Fruit fly (Drosophila melanogaster) whole organism, embryonic: Measurements from ENCODE around the gene Acn.

Source experiments
- ATbp ChIP-seq: fragments of 200-800 bp; sonication (Bioruptor generic); optimal IDR thresholded peaks from 2 replicates; lab custom pipeline; 2017; ENCODE audit warnings: missing biosample characterization, mild to moderate bottlenecking, missing genetic modification characterization, missing genetic modification reagents
- Bgb ChIP-seq: fragments of 200-800 bp; sonication (Bioruptor generic); IDR thresholded peaks from 2 replicates; pipeline ENCODE4 v1.3.6; 2022; ENCODE audit warnings: missing biosample characterization, missing genetic modification characterization; ENCODE audit not compliant: partially characterized antibody
- CG1024 ChIP-seq: fragments of 200-800 bp; sonication (Bioruptor generic); IDR thresholded peaks from 2 replicates; pipeline ENCODE4 v1.3.6; 2022; ENCODE audit warnings: missing biosample characterization, missing genetic modification characterization
- CG10543 ChIP-seq: fragments of 200-800 bp; sonication (Bioruptor generic); optimal IDR thresholded peaks from 3 replicates; lab custom pipeline; 2017; ENCODE audit warnings: missing biosample characterization, mild to moderate bottlenecking, missing genetic modification characterization, moderate library complexity
- CG12071 ChIP-seq: fragments of 200-800 bp; sonication (Bioruptor generic); optimal IDR thresholded peaks from 3 replicates; lab custom pipeline; 2018; ENCODE audit warnings: missing biosample characterization, mild to moderate bottlenecking, missing genetic modification characterization
- CG12155 ChIP-seq: fragments of 200-800 bp; sonication (Bioruptor generic); optimal IDR thresholded peaks from 3 replicates; lab custom pipeline; 2016; ENCODE audit warnings: missing biosample characterization, missing genetic modification characterization
- CG12236 ChIP-seq: fragments of 200-800 bp; sonication (Bioruptor generic); optimal IDR thresholded peaks from 2 replicates; lab custom pipeline; 2016; ENCODE audit warnings: missing biosample characterization, missing genetic modification characterization
- CG17186 ChIP-seq: fragments of 200-800 bp; sonication (Bioruptor generic); optimal IDR thresholded peaks from 3 replicates; lab custom pipeline; 2017; ENCODE audit warnings: missing biosample characterization, missing genetic modification reagents, missing genetic modification characterization
- CG17385 ChIP-seq: fragments of 200-800 bp; sonication (Bioruptor generic); optimal IDR thresholded peaks from 3 replicates; lab custom pipeline; 2018; ENCODE audit warnings: missing biosample characterization, mild to moderate bottlenecking, missing genetic modification characterization
- CG18599 ChIP-seq: fragments of 200-800 bp; sonication (Bioruptor generic); optimal IDR thresholded peaks from 3 replicates; lab custom pipeline; 2017; ENCODE audit warnings: missing biosample characterization, missing genetic modification characterization, mild to moderate bottlenecking, moderate library complexity, missing genetic modification reagents
- CG2202 ChIP-seq: fragments of 200-800 bp; sonication (Bioruptor generic); optimal IDR thresholded peaks from 2 replicates; lab custom pipeline; 2018; ENCODE audit warnings: missing biosample characterization, mild to moderate bottlenecking, missing genetic modification characterization
- CG34422 ChIP-seq: fragments of 200-800 bp; sonication (Bioruptor generic); IDR thresholded peaks from 3 replicates; pipeline ENCODE4 v1.3.6; 2022; ENCODE audit warnings: missing biosample characterization, missing genetic modification characterization
- CG4360 ChIP-seq: fragments of 200-800 bp; sonication (Bioruptor generic); IDR thresholded peaks from 2 replicates; pipeline ENCODE4 v1.3.6; 2022; ENCODE audit warnings: missing biosample characterization, missing genetic modification characterization
- CG6689 ChIP-seq: fragments of 200-800 bp; sonication (Bioruptor generic); IDR thresholded peaks from 2 replicates; pipeline ENCODE4 v1.3.6; 2022; ENCODE audit warnings: missing biosample characterization, missing genetic modification characterization
- CG6813 ChIP-seq: fragments of 200-800 bp; sonication (Bioruptor generic); optimal IDR thresholded peaks from 2 replicates; lab custom pipeline; 2017; ENCODE audit warnings: missing biosample characterization, missing genetic modification characterization, mild to moderate bottlenecking, moderate library complexity, missing genetic modification reagents
- CG7357 ChIP-seq: fragments of 200-800 bp; sonication (Bioruptor generic); IDR thresholded peaks from 3 replicates; pipeline ENCODE4 v1.3.6; 2022; ENCODE audit warnings: missing biosample characterization, missing genetic modification characterization
- CG8290 ChIP-seq, 3 experiments: fragments of 200-800 bp; sonication (Bioruptor generic); optimal IDR thresholded peaks; 2 replicates each; lab custom pipeline; 2016 to 2019; ENCODE audit warnings: missing biosample characterization in 3 of 3, missing genetic modification characterization in 3 of 3, mild to moderate bottlenecking in 2 of 3, moderate library complexity in 1 of 3
- CG9215 ChIP-seq: fragments of 200-800 bp; sonication (Bioruptor generic); IDR thresholded peaks from 2 replicates; pipeline ENCODE4 v1.3.6; 2022; ENCODE audit warnings: missing biosample characterization, missing genetic modification characterization
- CG9609 ChIP-seq: fragments of 200-800 bp; sonication (Bioruptor generic); optimal IDR thresholded peaks from 3 replicates; lab custom pipeline; 2016; ENCODE audit warnings: missing biosample characterization, missing genetic modification characterization
- CG9727 ChIP-seq: fragments of 200-800 bp; sonication (Bioruptor generic); optimal IDR thresholded peaks from 3 replicates; lab custom pipeline; 2017; ENCODE audit warnings: missing biosample characterization, mild to moderate bottlenecking, missing genetic modification characterization
- Chrac-16 ChIP-seq: fragments of 200-800 bp; sonication (Bioruptor generic); optimal IDR thresholded peaks from 3 replicates; lab custom pipeline; 2016; ENCODE audit warnings: missing biosample characterization, missing genetic modification characterization
- Dbx ChIP-seq: fragments of 200-800 bp; sonication (Bioruptor generic); IDR thresholded peaks from 3 replicates; pipeline ENCODE4 v1.3.6; 2022; ENCODE audit warnings: missing biosample characterization, missing genetic modification characterization
- H15 ChIP-seq: fragments of 200-800 bp; sonication (Bioruptor generic); IDR thresholded peaks from 3 replicates; pipeline ENCODE4 v1.3.6; 2022; ENCODE audit warnings: missing biosample characterization, missing genetic modification characterization
- HLH54F ChIP-seq: fragments of 200-800 bp; sonication (Bioruptor generic); optimal IDR thresholded peaks from 3 replicates; lab custom pipeline; 2016; ENCODE audit warnings: missing biosample characterization, missing genetic modification characterization
- HLHmδ ChIP-seq: fragments of 200-800 bp; sonication (Bioruptor generic); optimal IDR thresholded peaks from 2 replicates; lab custom pipeline; 2018; ENCODE audit warnings: missing biosample characterization, mild to moderate bottlenecking, missing genetic modification characterization, moderate library complexity
- Hey ChIP-seq: fragments of 200-800 bp; sonication (Bioruptor generic); optimal IDR thresholded peaks from 3 replicates; lab custom pipeline; 2018; ENCODE audit warnings: missing biosample characterization, mild to moderate bottlenecking, missing genetic modification characterization
- HmgD ChIP-seq: fragments of 200-800 bp; sonication (Bioruptor generic); optimal IDR thresholded peaks from 3 replicates; lab custom pipeline; 2016; ENCODE audit warnings: missing biosample characterization, missing genetic modification characterization
- HmgZ ChIP-seq: fragments of 200-800 bp; sonication (Bioruptor generic); optimal IDR thresholded peaks from 2 replicates; lab custom pipeline; 2018; ENCODE audit warnings: missing biosample characterization, mild to moderate bottlenecking, missing genetic modification characterization
- Hmx ChIP-seq: fragments of 200-800 bp; sonication (Bioruptor generic); optimal IDR thresholded peaks from 2 replicates; lab custom pipeline; 2016; ENCODE audit warnings: missing biosample characterization, missing genetic modification characterization
- Lim3 ChIP-seq: fragments of 200-800 bp; sonication (Bioruptor generic); IDR thresholded peaks from 2 replicates; pipeline ENCODE4 v1.3.6; 2022; ENCODE audit warnings: missing biosample characterization, missing genetic modification characterization
- Med ChIP-seq: fragments of 200-800 bp; sonication (Bioruptor generic); peaks from one replicate; lab custom pipeline; 2016; ENCODE audit warnings: missing biosample characterization, missing genetic modification characterization, mild to moderate bottlenecking, inconsistent platforms, moderate library complexity
- NfI ChIP-seq: fragments of 200-800 bp; sonication (Bioruptor generic); optimal IDR thresholded peaks from 3 replicates; lab custom pipeline; 2018; ENCODE audit warnings: missing biosample characterization, mild to moderate bottlenecking, missing genetic modification characterization, moderate library complexity
- Pdp1 ChIP-seq, 2 experiments: fragments of 200-800 bp; sonication (Bioruptor generic); optimal IDR thresholded peaks; 3 replicates each; lab custom pipeline; 2016; ENCODE audit warnings: missing biosample characterization in 2 of 2, missing genetic modification characterization in 2 of 2, mild to moderate bottlenecking in 1 of 2, moderate library complexity in 1 of 2
- Ptx1 ChIP-seq: fragments of 200-800 bp; sonication (Bioruptor generic); IDR thresholded peaks from 2 replicates; pipeline ENCODE4 v1.3.6; 2022; ENCODE audit warnings: missing biosample characterization, missing genetic modification characterization
- abd-A ChIP-seq: fragments of 200-800 bp; sonication (Bioruptor generic); optimal IDR thresholded peaks from 3 replicates; lab custom pipeline; 2019; ENCODE audit warnings: missing biosample characterization, mild to moderate bottlenecking, missing genetic modification characterization, moderate library complexity
- az2 ChIP-seq: fragments of 200-800 bp; sonication (Bioruptor generic); optimal IDR thresholded peaks from 3 replicates; lab custom pipeline; 2016; ENCODE audit warnings: missing biosample characterization, missing genetic modification characterization
- bowl ChIP-seq: fragments of 200-800 bp; sonication (Bioruptor generic); IDR thresholded peaks from 2 replicates; pipeline ENCODE4 v1.3.6; 2022; ENCODE audit warnings: missing biosample characterization, missing genetic modification characterization
- ci ChIP-seq: fragments of 200-800 bp; sonication (Bioruptor generic); IDR thresholded peaks from 3 replicates; pipeline ENCODE4 v1.3.6; 2022; ENCODE audit warnings: missing biosample characterization, missing genetic modification characterization
- dm ChIP-seq: fragments of 200-800 bp; sonication (Bioruptor generic); optimal IDR thresholded peaks from 3 replicates; lab custom pipeline; 2016; ENCODE audit warnings: missing biosample characterization, missing genetic modification characterization
- eve ChIP-seq, 2 experiments: fragments of >200 bp; optimal IDR thresholded peaks; 2 replicates each; lab custom pipeline; 2017; ENCODE audit warnings: missing biosample characterization in 2 of 2, missing genetic modification characterization in 2 of 2
- gem ChIP-seq: fragments of 200-800 bp; sonication (Bioruptor generic); optimal IDR thresholded peaks from 2 replicates; lab custom pipeline; 2019; ENCODE audit warnings: missing biosample characterization, mild to moderate bottlenecking, missing genetic modification characterization, moderate library complexity
- gfzf ChIP-seq: fragments of 200-800 bp; sonication (Bioruptor generic); optimal IDR thresholded peaks from 2 replicates; lab custom pipeline; 2016; ENCODE audit warnings: missing biosample characterization, mild to moderate bottlenecking, missing genetic modification characterization, moderate library complexity
- gro ChIP-seq: fragments of 200-800 bp; sonication (Bioruptor generic); optimal IDR thresholded peaks from 2 replicates; lab custom pipeline; 2016; ENCODE audit warnings: missing biosample characterization, missing genetic modification characterization
- gt ChIP-seq: fragments of 200-800 bp; sonication (Bioruptor generic); IDR thresholded peaks from 2 replicates; pipeline ENCODE4 v1.3.6; 2022; ENCODE audit warnings: missing biosample characterization, missing genetic modification characterization
- ham ChIP-seq: fragments of 200-800 bp; sonication (Bioruptor generic); IDR thresholded peaks from 2 replicates; pipeline ENCODE4 v1.3.6; 2022; ENCODE audit warnings: missing biosample characterization, missing genetic modification characterization
- ken ChIP-seq: fragments of 200-800 bp; sonication (Bioruptor generic); IDR thresholded peaks from 3 replicates; pipeline ENCODE4 v1.3.6; 2022; ENCODE audit warnings: missing biosample characterization, missing genetic modification characterization
- lab ChIP-seq: fragments of 200-800 bp; sonication (Bioruptor generic); optimal IDR thresholded peaks from 3 replicates; lab custom pipeline; 2017; ENCODE audit warnings: missing biosample characterization, missing genetic modification characterization, mild to moderate bottlenecking, moderate library complexity, missing genetic modification reagents
- nau ChIP-seq: fragments of 200-800 bp; sonication (Bioruptor generic); optimal IDR thresholded peaks from 3 replicates; lab custom pipeline; 2017; ENCODE audit warnings: missing biosample characterization, mild to moderate bottlenecking, missing genetic modification characterization, missing genetic modification reagents
- nerfin-2 ChIP-seq: fragments of 200-800 bp; sonication (Bioruptor generic); IDR thresholded peaks from 2 replicates; pipeline ENCODE4 v1.3.6; 2022; ENCODE audit warnings: missing biosample characterization, missing genetic modification characterization; ENCODE audit not compliant: partially characterized antibody
- slp2 ChIP-seq: fragments of 200-800 bp; sonication (Bioruptor generic); optimal IDR thresholded peaks from 2 replicates; lab custom pipeline; 2016; ENCODE audit warnings: missing biosample characterization, missing genetic modification characterization
- tin ChIP-seq: fragments of 200-800 bp; sonication (Bioruptor generic); optimal IDR thresholded peaks from 3 replicates; lab custom pipeline; 2016; ENCODE audit warnings: missing biosample characterization, missing genetic modification characterization
- ttk ChIP-seq: fragments of 200-800 bp; sonication (Bioruptor generic); IDR thresholded peaks from 2 replicates; pipeline ENCODE4 v2.1.2; 2022; ENCODE audit warnings: missing biosample characterization, missing genetic modification characterization

Acn gene

dm6 chr2L:19017060-19017459 lies 28.1 kb upstream of the Acn start:
- TF ChIP-seq CG12155 (GFP tag; lab: Kevin White, UChicago) (no peak), nau (GFP tag; lab: Kevin White, UChicago) (no peak), CG2202 (tag; lab: Kevin White, UChicago) (no peak), tin (no peak), ham (GFP tag; lab: Robert Waterston, UW) (no peak), ATbp (GFP tag; lab: Kevin White, UChicago) (no peak), bowl (GFP tag; lab: Robert Waterston, UW) (no peak), CG34422 (no peak), CG10543 (GFP tag; lab: Kevin White, UChicago) (peak; percentile 23), HLHmδ (GFP tag; lab: Kevin White, UChicago) (no peak), ken (GFP tag; lab: Robert Waterston, UW) (no peak), CG4360 (GFP tag; lab: Robert Waterston, UW) (no peak), Hey (tag; lab: Kevin White, UChicago) (peak; percentile 42), NfI (GFP tag; lab: Kevin White, UChicago) (no peak), CG6689 (GFP tag; lab: Robert Waterston, UW) (no peak), CG7357 (GFP tag; lab: Robert Waterston, UW) (no peak), Bgb (GFP tag; lab: Robert Waterston, UW) (no peak), ci (GFP tag; lab: Robert Waterston, UW) (no peak), lab (GFP tag; lab: Kevin White, UChicago) (peak; percentile 18), Lim3 (GFP tag; lab: Robert Waterston, UW) (no peak), Chrac-16 (GFP tag; lab: Kevin White, UChicago) (no peak), H15 (no peak), HLH54F (GFP tag; lab: Kevin White, UChicago) (no peak), CG6813 (GFP tag; lab: Kevin White, UChicago) (no peak), Dbx (GFP tag; lab: Robert Waterston, UW) (no peak), Med (no peak), CG18599 (GFP tag; lab: Kevin White, UChicago) (peak; percentile 8), gfzf (no peak), CG8290 (GFP tag; optimal IDR thresholded peaks at IDR 0.05; lab: Kevin White, UChicago) (no peak), CG8290 (tag; optimal IDR thresholded peaks at IDR 0.05; lab: Kevin White, UChicago) (no peak), abd-A (peak; percentile 91), CG9609 (GFP tag; lab: Kevin White, UChicago) (no peak), CG17385 (GFP tag; lab: Kevin White, UChicago) (no peak), gem (tag; lab: Kevin White, UChicago) (no peak)

dm6 chr2L:19018266-19018665 lies 26.9 kb upstream of the Acn start:
- no peak for TF ChIP-seq eve (GFP tag; optimal IDR thresholded peaks at IDR 0.05; lab: Kevin White, UChicago)
- no peak for TF ChIP-seq HLHmδ (GFP tag; lab: Kevin White, UChicago)
- TF ChIP-seq CG1024 (GFP tag; lab: Robert Waterston, UW), result no peak
- no peak for TF ChIP-seq CG12236
- TF ChIP-seq CG12071, result peak; percentile 22
- TF ChIP-seq gro, result no peak
- no peak for TF ChIP-seq Pdp1 (GFP tag; optimal IDR thresholded peaks at IDR 0.05; lab: Kevin White, UChicago)
- TF ChIP-seq nerfin-2, result no peak
- TF ChIP-seq slp2 (GFP tag; lab: Kevin White, UChicago), result no peak
- no peak for TF ChIP-seq az2
- no peak for TF ChIP-seq HmgD (GFP tag; lab: Kevin White, UChicago)
- no peak for TF ChIP-seq dm (GFP tag; lab: Kevin White, UChicago)
- TF ChIP-seq CG10543 (GFP tag; lab: Kevin White, UChicago), result peak; percentile 74
- TF ChIP-seq CG9727 (GFP tag; lab: Kevin White, UChicago), result no peak
- no peak for TF ChIP-seq CG17186 (GFP tag; lab: Kevin White, UChicago)
- TF ChIP-seq gt (GFP tag; lab: Robert Waterston, UW), result no peak
- TF ChIP-seq HmgZ (tag; lab: Kevin White, UChicago), result no peak
- TF ChIP-seq Ptx1 (GFP tag; lab: Robert Waterston, UW), result 0 out of 2 replicates have a peak, but pooled peaks have one; percentile 18
- no peak for TF ChIP-seq Hmx
- no peak for TF ChIP-seq ttk (GFP tag; lab: Robert Waterston, UW)
- no peak for TF ChIP-seq CG9215 (GFP tag; lab: Robert Waterston, UW)
